Fruit fly (Drosophila melanogaster): ENCODE data around the gene CG14696.

- TF ChIP-seq Blimp-1 (GFP tag; optimal IDR thresholded peaks at IDR 0.05) = no peak
- TF ChIP-seq CG34406 (GFP tag; optimal IDR thresholded peaks at IDR 0.05) = no peak
- TF ChIP-seq pdm3 (GFP tag; optimal IDR thresholded peaks at IDR 0.05) = no peak
- no peak for TF ChIP-seq OdsH (GFP tag; optimal IDR thresholded peaks at IDR 0.05)
- TF ChIP-seq Hr39 (GFP tag; optimal IDR thresholded peaks at IDR 0.05) = no peak
- no peak for TF ChIP-seq achi (GFP tag; optimal IDR thresholded peaks at IDR 0.05)
- TF ChIP-seq dac (GFP tag; optimal IDR thresholded peaks at IDR 0.05) = no peak
- no peak for TF ChIP-seq Gug (GFP tag; IDR thresholded peaks at IDR 0.05)
- TF ChIP-seq CG3919 (GFP tag; optimal IDR thresholded peaks at IDR 0.05) = no peak
Measured at dm6 chr3R:10877808-10878207, 7.0 kb downstream of the CG14696 start.
